Worm (Caenorhabditis elegans) whole organism, L2 larva: Measurements from ENCODE around the gene Y116A8C.20.

Experiments
- aly-2 ChIP-seq: fragments of 150-350 bp; optimal IDR thresholded peaks from 2 replicates; lab custom pipeline; 2014; ENCODE audit warnings: missing biosample characterization, missing genetic modification characterization
- ama-1 ChIP-seq: fragments of 150-350 bp; optimal IDR thresholded peaks from 2 replicates; lab custom pipeline; 2018; ENCODE audit warnings: inconsistent platforms
- ceh-16 ChIP-seq: fragments of 150-350 bp; optimal IDR thresholded peaks from 2 replicates; lab custom pipeline; 2014; ENCODE audit warnings: missing biosample characterization, missing genetic modification characterization
- mab-5 ChIP-seq: fragments of 150-350 bp; optimal IDR thresholded peaks from 2 replicates; lab custom pipeline; 2014; ENCODE audit warnings: missing biosample characterization, missing genetic modification characterization
- nhr-10 ChIP-seq: sonication (generic microtip); optimal IDR thresholded peaks from 2 replicates; lab custom pipeline; 2017; ENCODE audit warnings: missing biosample characterization, missing genetic modification characterization
- nhr-11 ChIP-seq: fragments of 150-350 bp; optimal IDR thresholded peaks from 2 replicates; lab custom pipeline; 2014; ENCODE audit warnings: missing biosample characterization, missing genetic modification characterization
- unc-39 ChIP-seq: fragments of 150-350 bp; optimal IDR thresholded peaks from 2 replicates; lab custom pipeline; 2014; ENCODE audit warnings: missing biosample characterization, missing genetic modification characterization
- unc-62 ChIP-seq: fragments of 150-350 bp; optimal IDR thresholded peaks from 2 replicates; lab custom pipeline; 2014; ENCODE audit warnings: missing biosample characterization, missing genetic modification reagents, missing genetic modification characterization
- zag-1 ChIP-seq: fragments of 150-350 bp; optimal IDR thresholded peaks from 2 replicates; lab custom pipeline; 2014; ENCODE audit warnings: missing biosample characterization, missing genetic modification characterization
- ztf-11 ChIP-seq: sonication (generic microtip); optimal IDR thresholded peaks from 2 replicates; lab custom pipeline; 2017; ENCODE audit warnings: missing biosample characterization, missing genetic modification characterization

DNA sequence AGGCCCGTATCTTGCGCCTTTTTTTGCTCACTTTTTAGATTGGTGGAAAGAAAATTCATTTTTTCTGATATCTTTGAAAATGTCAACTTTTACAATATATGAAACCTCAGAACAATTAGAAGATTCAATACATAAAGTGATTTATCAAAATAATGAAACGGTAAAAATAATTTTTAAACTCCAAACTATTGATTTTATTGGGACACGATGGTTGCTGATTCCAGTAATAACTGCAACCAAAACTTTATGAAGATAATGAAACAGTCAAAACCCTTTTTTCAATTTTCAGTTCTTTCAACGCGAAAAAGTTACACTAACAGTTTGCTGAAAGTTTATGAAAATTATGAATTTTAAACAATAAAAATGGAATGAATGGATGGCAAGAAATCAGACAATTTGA, 19.7 kb upstream of the Y116A8C.20 start:
- no peak for TF ChIP-seq nhr-11 (tag; lab: Kevin White, UChicago)
- no peak for TF ChIP-seq mab-5 (tag; lab: Kevin White, UChicago)
- TF ChIP-seq ceh-16 (tag; lab: Kevin White, UChicago): no peak
- no peak for TF ChIP-seq ama-1 (lab: Kevin White, UChicago)
- no peak for TF ChIP-seq ztf-11 (tag; lab: Kevin White, UChicago)
- TF ChIP-seq zag-1 (tag; lab: Kevin White, UChicago): no peak
- TF ChIP-seq unc-62 (GFP tag; lab: Kevin White, UChicago): no peak
- TF ChIP-seq nhr-10 (tag; lab: Kevin White, UChicago): no peak
- TF ChIP-seq unc-39 (tag; lab: Kevin White, UChicago): no peak
- no peak for TF ChIP-seq aly-2 (tag; lab: Kevin White, UChicago)
